Fruit fly (Drosophila melanogaster) Kc167 (cell line): Measurements from ENCODE around the gene CG5639.

Source experiments
- h ChIP-seq: fragments of >200 bp; optimal IDR thresholded peaks from 3 replicates; lab custom pipeline; 2018; ENCODE audit warnings: missing external identifiers
- insv ChIP-seq: fragments of >200 bp; optimal IDR thresholded peaks from 3 replicates; lab custom pipeline; 2018; ENCODE audit warnings: missing external identifiers
- psq ChIP-seq: fragments of >200 bp; optimal IDR thresholded peaks from 2 replicates; lab custom pipeline; 2017; ENCODE audit warnings: missing external identifiers

- TF ChIP-seq h (lab: Kevin White, UChicago) (no peak), psq (lab: Kevin White, UChicago) (no peak), insv (lab: Kevin White, UChicago) (no peak)
Measured at dm6 chr3R:27555853-27556252, 40.1 kb downstream of the CG5639 start.
